Worm (Caenorhabditis elegans): ENCODE measurements around the gene VW02B12L.2.

The VW02B12L.2 gene

ce11 chrII:11424032-11424431 is 16.1 kb downstream of the VW02B12L.2 start:
- TF ChIP-seq unc-62 (GFP tag; optimal IDR thresholded peaks at IDR 0.05), result no peak

- no peak for TF ChIP-seq unc-62 (GFP tag; optimal IDR thresholded peaks at IDR 0.05)
These were observed 21.7 kb downstream of the VW02B12L.2 start for ce11 chrII:11418476-11418875.

ce11 chrII:11417999-11418398 is 22.1 kb downstream of the VW02B12L.2 start, which contains the start of gene C05D12.2:
Gene C05D12.2, plus strand, starts transcription at chrII:11418299.
- no peak for TF ChIP-seq unc-62 (GFP tag; optimal IDR thresholded peaks at IDR 0.05)

ce11 chrII:11415672-11416071 is 24.5 kb downstream of the VW02B12L.2 start, which contains the start of gene C05D12.1:
Gene C05D12.1, minus strand, starts transcription at chrII:11415772.
- TF ChIP-seq unc-62 (GFP tag; optimal IDR thresholded peaks at IDR 0.05), result no peak

- no peak for TF ChIP-seq unc-62 (GFP tag; optimal IDR thresholded peaks at IDR 0.05)
These were observed 30.4 kb downstream of the VW02B12L.2 start, which contains the start of gene C05D12.7 for ce11 chrII:11409678-11410133. Gene C05D12.7, plus strand, starts transcription at chrII:11410083.

- no peak for TF ChIP-seq unc-62 (GFP tag; optimal IDR thresholded peaks at IDR 0.05)
These were observed 39.7 kb downstream of the VW02B12L.2 start for ce11 chrII:11400386-11400785.

- TF ChIP-seq unc-62 (GFP tag; optimal IDR thresholded peaks at IDR 0.05), result no peak
These were observed 41.3 kb downstream of the VW02B12L.2 start for ce11 chrII:11398787-11399186.

ce11 chrII:11396217-11396616 is 43.9 kb downstream of the VW02B12L.2 start:
- no peak for TF ChIP-seq unc-62 (GFP tag; optimal IDR thresholded peaks at IDR 0.05)

- TF ChIP-seq unc-62 (GFP tag; optimal IDR thresholded peaks at IDR 0.05), result no peak
These were observed 46.3 kb downstream of the VW02B12L.2 start for ce11 chrII:11393787-11394186.

ce11 chrII:11392390-11392789 is 47.7 kb downstream of the VW02B12L.2 start:
- TF ChIP-seq unc-62 (GFP tag; optimal IDR thresholded peaks at IDR 0.05), result no peak

ce11 chrII:11390865-11391264 is 49.3 kb downstream of the VW02B12L.2 start, which contains the start of gene shn-1:
Gene shn-1, minus strand, starts transcription at chrII:11390965.
- TF ChIP-seq unc-62 (GFP tag; optimal IDR thresholded peaks at IDR 0.05), result no peak

Measured in whole organism, dauer.